Worm (Caenorhabditis elegans): Measurements from ENCODE around the gene C35A11.3.

Gene C35A11.3

DNA sequence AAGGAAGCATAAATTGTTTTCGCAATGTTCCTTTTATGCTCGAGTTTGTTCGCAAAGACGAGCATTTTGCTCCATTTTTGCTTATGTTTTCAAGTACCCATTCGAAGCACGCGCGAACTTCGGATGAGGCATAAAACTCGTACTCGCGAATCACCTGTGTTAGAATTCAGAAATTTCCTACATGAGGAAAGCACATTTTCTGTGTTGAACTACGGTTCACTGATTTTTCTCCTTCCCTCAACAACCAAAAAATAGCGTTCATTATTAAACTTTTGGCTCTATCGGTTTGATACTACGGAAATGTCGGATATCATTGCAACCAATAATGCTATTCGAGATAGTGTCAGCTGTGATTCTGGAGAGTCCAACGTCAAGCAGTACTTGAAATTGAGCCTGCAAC lies 37.6 kb upstream of the C35A11.3 start, which contains the start of gene srg-28:
Gene srg-28 (plus strand): TSS at position 301 of the 400 bp plus-strand sequence.
- TF ChIP-seq nhr-129 (tag; optimal IDR thresholded peaks at IDR 0.05) (no peak), skn-1 (tag; optimal IDR thresholded peaks at IDR 0.05) (no peak), nhr-237 (tag; optimal IDR thresholded peaks at IDR 0.05) (no peak), R02D3.7 (tag; optimal IDR thresholded peaks at IDR 0.05) (no peak), lin-39 (tag; optimal IDR thresholded peaks at IDR 0.05) (no peak), sma-9 (GFP tag; optimal IDR thresholded peaks at IDR 0.05) (no peak), sma-9 (tag; optimal IDR thresholded peaks at IDR 0.05) (no peak), lin-13 (GFP tag; optimal IDR thresholded peaks at IDR 0.05) (no peak), nhr-77 (tag; optimal IDR thresholded peaks at IDR 0.05) (no peak), peb-1 (tag; optimal IDR thresholded peaks at IDR 0.05) (no peak), gmeb-1 (tag; optimal IDR thresholded peaks at IDR 0.05) (no peak), egl-27 (tag; optimal IDR thresholded peaks at IDR 0.05) (no peak), ceh-16 (tag; optimal IDR thresholded peaks at IDR 0.05) (no peak), nhr-11 (tag; optimal IDR thresholded peaks at IDR 0.05) (no peak), ztf-11 (tag; optimal IDR thresholded peaks at IDR 0.05) (no peak), elt-1 (tag; optimal IDR thresholded peaks at IDR 0.05) (no peak), ztf-4 (tag; optimal IDR thresholded peaks at IDR 0.05) (no peak), unc-62 (GFP tag; optimal IDR thresholded peaks at IDR 0.05) (no peak), mab-5 (tag; optimal IDR thresholded peaks at IDR 0.05) (no peak), unc-55 (GFP tag; optimal IDR thresholded peaks at IDR 0.05) (no peak), F13H6.1 (tag; optimal IDR thresholded peaks at IDR 0.05) (no peak)

DNA sequence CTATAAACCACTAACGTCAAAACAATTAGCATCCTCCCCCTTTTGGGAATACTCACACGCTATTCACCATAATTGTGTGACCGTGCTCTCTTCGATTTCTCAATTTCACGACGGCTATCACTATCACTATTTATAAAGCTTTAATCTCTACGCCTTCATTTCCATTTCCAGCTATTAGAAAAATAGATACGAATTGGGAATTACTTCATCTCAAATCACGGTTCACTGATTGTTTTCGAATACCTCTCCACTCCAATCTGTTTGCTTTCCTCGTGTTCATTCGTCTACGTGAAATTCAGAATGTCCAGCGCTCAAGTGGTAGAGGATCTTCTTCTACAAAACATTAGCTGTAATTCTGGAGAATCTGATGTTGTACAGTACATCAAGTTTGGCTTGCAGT lies 35.3 kb upstream of the C35A11.3 start, which contains the start of gene srg-29:
Gene srg-29 (plus strand): TSS at position 301 of the 400 bp plus-strand sequence.
- TF ChIP-seq aly-2 (tag; optimal IDR thresholded peaks at IDR 0.05) (no peak), egl-27 (tag; optimal IDR thresholded peaks at IDR 0.05) (no peak), blmp-1 (tag; optimal IDR thresholded peaks at IDR 0.05; ENCODE audit: insufficient read depth) (no peak), skn-1 (tag; optimal IDR thresholded peaks at IDR 0.05) (no peak), mbf-1 (tag; optimal IDR thresholded peaks at IDR 0.05) (no peak), ztf-4 (tag; optimal IDR thresholded peaks at IDR 0.05) (no peak), snpc-4 (tag; optimal IDR thresholded peaks at IDR 0.05) (no peak), nhr-11 (tag; optimal IDR thresholded peaks at IDR 0.05) (no peak), sma-3 (GFP tag; optimal IDR thresholded peaks at IDR 0.05) (no peak)

ce11 chrV:5339497-5339896 lies 32.7 kb upstream of the C35A11.3 start, which contains the start of gene srg-27:
Gene srg-27 (plus strand): TSS chrV:5339797.
- no peak for TF ChIP-seq egl-27 (tag; optimal IDR thresholded peaks at IDR 0.05)
- no peak for TF ChIP-seq skn-1 (tag; optimal IDR thresholded peaks at IDR 0.05)
- no peak for TF ChIP-seq nhr-129 (tag; optimal IDR thresholded peaks at IDR 0.05)
- no peak for TF ChIP-seq R02D3.7 (tag; optimal IDR thresholded peaks at IDR 0.05)
- no peak for TF ChIP-seq peb-1 (tag; optimal IDR thresholded peaks at IDR 0.05)
- no peak for TF ChIP-seq blmp-1 (tag; optimal IDR thresholded peaks at IDR 0.05; ENCODE audit: insufficient read depth)
- TF ChIP-seq crh-2 (tag; optimal IDR thresholded peaks at IDR 0.05): no peak
- no peak for TF ChIP-seq nhr-11 (tag; optimal IDR thresholded peaks at IDR 0.05)
- no peak for TF ChIP-seq F13H6.1 (tag; optimal IDR thresholded peaks at IDR 0.05)
- TF ChIP-seq ztf-4 (tag; optimal IDR thresholded peaks at IDR 0.05): no peak
- TF ChIP-seq ztf-11 (tag; optimal IDR thresholded peaks at IDR 0.05): no peak
- no peak for TF ChIP-seq unc-39 (tag; optimal IDR thresholded peaks at IDR 0.05)
- TF ChIP-seq ceh-82 (tag; optimal IDR thresholded peaks at IDR 0.05): no peak
- no peak for TF ChIP-seq nhr-237 (tag; optimal IDR thresholded peaks at IDR 0.05)
- TF ChIP-seq lin-11 (tag; optimal IDR thresholded peaks at IDR 0.05): no peak

- no peak for TF ChIP-seq unc-39 (tag; optimal IDR thresholded peaks at IDR 0.05)
Observed at ce11 chrV:5345419-5345818, 26.8 kb upstream of the C35A11.3 start, which contains the start of gene srg-25. Gene srg-25 (minus strand): TSS chrV:5345519.

ce11 chrV:5349471-5349870 lies 22.7 kb upstream of the C35A11.3 start, which contains the start of gene T09D3.3:
Gene T09D3.3 (minus strand): TSS chrV:5349571.
- TF ChIP-seq nhr-23 (tag; optimal IDR thresholded peaks at IDR 0.05) (no peak), gmeb-1 (tag; optimal IDR thresholded peaks at IDR 0.05) (no peak), unc-55 (GFP tag; optimal IDR thresholded peaks at IDR 0.05) (no peak)

DNA sequence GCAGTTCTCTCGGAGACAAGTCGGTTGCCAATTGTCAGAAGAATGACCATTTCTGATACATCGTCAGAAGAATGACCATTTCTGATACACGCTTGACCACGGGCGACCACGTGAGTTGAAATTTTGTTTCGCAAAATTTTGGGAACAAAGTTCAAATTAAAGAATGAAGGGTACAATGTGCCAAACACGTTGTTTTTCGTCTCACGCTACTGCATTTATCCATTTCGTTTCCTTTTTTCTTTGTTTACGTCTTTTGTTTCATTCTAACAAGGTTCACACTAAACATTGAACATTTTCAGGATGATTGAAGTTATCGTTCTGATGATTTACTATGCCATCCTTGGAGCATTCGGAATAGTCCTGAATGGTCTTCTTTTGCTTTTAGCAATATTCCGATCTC lies 20.7 kb upstream of the C35A11.3 start, which contains the start of gene srd-9:
Gene srd-9 (plus strand): TSS at position 301 of the 400 bp plus-strand sequence.
- TF ChIP-seq skn-1 (tag; optimal IDR thresholded peaks at IDR 0.05): no peak
- TF ChIP-seq blmp-1 (tag; optimal IDR thresholded peaks at IDR 0.05; ENCODE audit: insufficient read depth): no peak
- no peak for TF ChIP-seq gmeb-1 (tag; optimal IDR thresholded peaks at IDR 0.05)
- TF ChIP-seq dmd-4 (tag; optimal IDR thresholded peaks at IDR 0.05): no peak
- no peak for TF ChIP-seq sem-4 (tag; optimal IDR thresholded peaks at IDR 0.05)

Measured in whole organism, L2 larva.